Fruit fly (Drosophila melanogaster): ENCODE results near the gene alpha4GT2.

The alpha4GT2 gene

dm6 chr3R:25882606-25883266 is 50.7 kb downstream of the alpha4GT2 start:
- no peak for TF ChIP-seq insv (optimal IDR thresholded peaks at IDR 0.05)
- no peak for TF ChIP-seq Myc (optimal IDR thresholded peaks at IDR 0.05)
- no peak for TF ChIP-seq psq (optimal IDR thresholded peaks at IDR 0.05)
- TF ChIP-seq Sin3A (optimal IDR thresholded peaks at IDR 0.05): no peak
- no peak for TF ChIP-seq ttk (optimal IDR thresholded peaks at IDR 0.05)
- no peak for TF ChIP-seq h (optimal IDR thresholded peaks at IDR 0.05)

- TF ChIP-seq insv (optimal IDR thresholded peaks at IDR 0.05) (no peak), Myc (optimal IDR thresholded peaks at IDR 0.05) (no peak), h (optimal IDR thresholded peaks at IDR 0.05) (no peak), ttk (optimal IDR thresholded peaks at IDR 0.05) (no peak), psq (optimal IDR thresholded peaks at IDR 0.05) (no peak), Sin3A (optimal IDR thresholded peaks at IDR 0.05) (no peak)
Measured at dm6 chr3R:25883877-25884276, 51.8 kb downstream of the alpha4GT2 start.

- TF ChIP-seq psq (optimal IDR thresholded peaks at IDR 0.05) (no peak), Myc (optimal IDR thresholded peaks at IDR 0.05) (no peak), h (optimal IDR thresholded peaks at IDR 0.05) (no peak), insv (optimal IDR thresholded peaks at IDR 0.05) (no peak), ttk (optimal IDR thresholded peaks at IDR 0.05) (no peak), Sin3A (optimal IDR thresholded peaks at IDR 0.05) (no peak)
Measured at dm6 chr3R:25884301-25884700, 52.3 kb downstream of the alpha4GT2 start.

dm6 chr3R:25885136-25885535 is 53.1 kb downstream of the alpha4GT2 start:
- TF ChIP-seq Myc (optimal IDR thresholded peaks at IDR 0.05): no peak
- no peak for TF ChIP-seq psq (optimal IDR thresholded peaks at IDR 0.05)
- TF ChIP-seq Sin3A (optimal IDR thresholded peaks at IDR 0.05): no peak
- TF ChIP-seq insv (optimal IDR thresholded peaks at IDR 0.05): no peak
- no peak for TF ChIP-seq ttk (optimal IDR thresholded peaks at IDR 0.05)
- TF ChIP-seq h (optimal IDR thresholded peaks at IDR 0.05): no peak

DNA sequence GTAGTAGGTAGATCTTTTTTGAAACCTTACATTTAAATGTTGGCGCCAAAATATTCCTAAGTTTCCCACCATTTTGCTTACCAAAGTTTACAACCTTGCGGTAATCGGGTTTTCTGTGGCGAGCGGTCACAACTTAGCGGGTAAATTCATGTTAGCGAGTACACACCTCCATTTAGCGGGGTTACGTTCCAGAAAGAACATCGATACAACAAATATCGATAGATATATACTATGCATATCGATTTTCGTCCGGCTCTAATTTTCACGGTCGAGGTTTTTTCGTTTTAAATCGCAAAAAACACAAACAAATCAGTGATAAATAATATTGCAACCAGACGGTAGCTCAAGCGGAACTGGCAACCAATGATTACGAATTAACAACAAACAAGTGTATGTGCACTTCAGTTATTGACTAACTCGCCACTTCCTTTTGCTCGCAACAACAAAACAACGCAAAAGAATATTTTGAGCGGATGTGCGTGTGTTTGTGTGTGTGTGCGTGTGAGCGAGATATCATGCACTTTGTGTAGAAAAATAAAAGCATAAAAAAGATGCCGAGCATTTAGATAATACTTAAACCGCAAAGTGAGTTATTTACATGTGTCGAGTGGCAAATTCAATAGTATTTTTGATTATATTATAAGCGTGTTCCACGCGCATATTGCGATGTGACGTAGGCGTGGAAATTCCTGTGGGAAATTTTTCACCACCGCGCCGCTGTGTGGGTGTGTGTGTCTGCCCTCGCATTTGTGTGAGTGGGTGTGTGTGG is 56.5 kb downstream of the alpha4GT2 start, which contains the start of gene Lnk:
Gene Lnk (plus strand): TSS at position 236 of the 769 bp plus-strand sequence.
- TF ChIP-seq insv (optimal IDR thresholded peaks at IDR 0.05): no peak
- no peak for TF ChIP-seq psq (optimal IDR thresholded peaks at IDR 0.05)
- TF ChIP-seq h (optimal IDR thresholded peaks at IDR 0.05): no peak

All from Kc167 (cell line).